Worm (Caenorhabditis elegans) whole organism, L3 larva: ENCODE data around the gene T26G10.1.

Experiments
- ZK546.5 ChIP-seq: sonication (generic microtip); optimal IDR thresholded peaks from 2 replicates; lab custom pipeline; 2017; ENCODE audit warnings: missing biosample characterization, missing genetic modification characterization
- ceh-28 ChIP-seq: fragments of 150-350 bp; optimal IDR thresholded peaks from 2 replicates; lab custom pipeline; 2014; ENCODE audit warnings: missing biosample characterization, missing genetic modification reagents, missing genetic modification characterization
- nhr-11 ChIP-seq: fragments of 150-350 bp; optimal IDR thresholded peaks from 2 replicates; lab custom pipeline; 2014; ENCODE audit warnings: missing biosample characterization, missing genetic modification characterization
- pqm-1 ChIP-seq: fragments of 150-350 bp; optimal IDR thresholded peaks from 2 replicates; lab custom pipeline; 2017; ENCODE audit warnings: missing biosample characterization, missing genetic modification characterization, inconsistent platforms

DNA sequence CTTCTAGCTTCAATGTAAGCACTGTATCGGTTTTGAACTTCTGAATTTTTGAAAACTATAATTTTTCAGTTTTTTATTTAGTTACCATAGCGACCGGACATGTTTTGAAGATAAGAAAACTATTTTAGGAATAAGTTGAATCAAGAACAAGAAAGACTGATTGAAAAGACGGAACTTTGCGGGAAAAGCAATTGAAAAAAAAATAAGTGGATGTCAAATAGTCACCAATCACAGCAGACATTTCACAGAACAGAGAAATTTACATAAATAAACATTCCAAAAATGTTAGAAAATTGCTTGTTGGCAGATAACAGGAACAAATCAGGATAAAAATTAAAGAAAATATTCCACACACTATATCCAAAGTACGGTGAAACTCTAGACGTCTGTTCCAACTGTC is 43.4 kb upstream of the T26G10.1 start, which contains the start of gene F54C8.6:
- TF ChIP-seq nhr-11 (tag; lab: Kevin White, UChicago), result no peak
- no peak for TF ChIP-seq pqm-1 (tag; lab: Kevin White, UChicago)
- TF ChIP-seq ZK546.5 (tag; lab: Kevin White, UChicago), result no peak
- no peak for TF ChIP-seq ceh-28 (tag; lab: Kevin White, UChicago)
